Worm (Caenorhabditis elegans) whole organism, late embryonic: ENCODE measurements around the gene T05H4.15.

ENCODE experiments used
- T23F11.4 ChIP-seq: fragments of 200-800 bp; sonication (Bioruptor generic); optimal IDR thresholded peaks from 2 replicates; lab custom pipeline; 2018; ENCODE audit warnings: mild to moderate bottlenecking, missing genetic modification characterization, missing compliant biosample characterization
- ama-1 ChIP-seq: fragments of 150-350 bp; optimal IDR thresholded peaks from 2 replicates; lab custom pipeline; 2014
- ceh-24 ChIP-seq: sonication (generic microtip); optimal IDR thresholded peaks from 2 replicates; lab custom pipeline; 2016; ENCODE audit warnings: mild to moderate bottlenecking, missing genetic modification characterization, missing compliant biosample characterization
- dmd-4 ChIP-seq: sonication (generic microtip); optimal IDR thresholded peaks from 2 replicates; lab custom pipeline; 2016; ENCODE audit warnings: borderline replicate concordance, missing genetic modification characterization, missing compliant biosample characterization
- fkh-10 ChIP-seq: fragments of 150-350 bp; optimal IDR thresholded peaks from 2 replicates; lab custom pipeline; 2014; ENCODE audit warnings: missing biosample characterization, missing genetic modification reagents, missing genetic modification characterization
- madf-2 ChIP-seq: sonication (generic microtip); optimal IDR thresholded peaks from 2 replicates; lab custom pipeline; 2017; ENCODE audit warnings: missing genetic modification characterization, missing compliant biosample characterization
- npax-4 ChIP-seq: sonication (generic microtip); optimal IDR thresholded peaks from 2 replicates; lab custom pipeline; 2016; ENCODE audit warnings: missing genetic modification characterization, missing compliant biosample characterization
- pat-9 ChIP-seq: fragments of 200-800 bp; sonication (Bioruptor generic); optimal IDR thresholded peaks from 2 replicates; lab custom pipeline; 2018; ENCODE audit warnings: mild to moderate bottlenecking, missing genetic modification characterization, moderate library complexity, missing compliant biosample characterization
- pqm-1 ChIP-seq: sonication (generic microtip); optimal IDR thresholded peaks from 2 replicates; lab custom pipeline; 2016; ENCODE audit warnings: missing genetic modification characterization, missing compliant biosample characterization
- unc-3 ChIP-seq, 2 experiments: fragments of 200-800 bp in 1 of 2; sonication (Bioruptor generic) in 1 of 2; sonication (generic microtip) in 1 of 2; conservative IDR thresholded peaks in 1 of 2; optimal IDR thresholded peaks in 1 of 2; 2 replicates each; pipeline versions ENCODE4 v1.3.6 to Lab custom; 2016 to 2022; ENCODE audit warnings: missing compliant biosample characterization in 2 of 2, missing genetic modification characterization in 2 of 2, missing genetic modification reagents in 1 of 2

- no peak for TF ChIP-seq dmd-4 (tag; lab: Kevin White, UChicago)
- TF ChIP-seq fkh-10 (GFP tag; lab: Kevin White, UChicago), result no peak
- TF ChIP-seq pqm-1 (tag; lab: Kevin White, UChicago), result no peak
- no peak for TF ChIP-seq madf-2 (tag; lab: Kevin White, UChicago)
- no peak for TF ChIP-seq unc-3 (GFP tag; conservative IDR thresholded peaks at IDR 0.05; lab: Robert Waterston, UW)
- TF ChIP-seq unc-3 (tag; optimal IDR thresholded peaks at IDR 0.05; lab: Kevin White, UChicago), result no peak
- TF ChIP-seq T23F11.4 (GFP tag; lab: Kevin White, UChicago), result no peak
- no peak for TF ChIP-seq ceh-24 (tag; lab: Kevin White, UChicago)
- TF ChIP-seq pat-9, result no peak
- TF ChIP-seq ama-1 (lab: Kevin White, UChicago), result no peak
- no peak for TF ChIP-seq npax-4 (tag; lab: Kevin White, UChicago)
Measured at ce11 chrV:6430526-6431371, 10.8 kb downstream of the T05H4.15 start.
